Worm (Caenorhabditis elegans) whole organism, L4 larva: Measurements from ENCODE around the gene T14G8.3.

ENCODE experiments used
- F10B5.3 ChIP-seq: sonication (generic microtip); optimal IDR thresholded peaks from 2 replicates; lab custom pipeline; 2016; ENCODE audit warnings: mild to moderate bottlenecking, missing genetic modification characterization, missing compliant biosample characterization
- F44E2.7 ChIP-seq: fragments of 200-800 bp; sonication (Bioruptor generic); IDR thresholded peaks from 2 replicates; pipeline ENCODE4 v2.1.2; 2022; ENCODE audit warnings: missing genetic modification characterization, missing compliant biosample characterization
- Y105C5A.15 ChIP-seq: fragments of 200-800 bp; sonication (Bioruptor generic); IDR thresholded peaks from 2 replicates; pipeline ENCODE4 v1.3.6; 2022; ENCODE audit warnings: missing genetic modification characterization, missing compliant biosample characterization
- aha-1 ChIP-seq: fragments of 150-350 bp; peaks from one replicate; lab custom pipeline; 2014; ENCODE audit warnings: missing biosample characterization, missing genetic modification characterization
- ceh-20 ChIP-seq: fragments of 200-800 bp; sonication (Bioruptor generic); IDR thresholded peaks from 2 replicates; pipeline ENCODE4 v1.3.6; 2022; ENCODE audit warnings: missing genetic modification reagents, missing genetic modification characterization, missing compliant biosample characterization
- ceh-32 ChIP-seq: sonication (generic microtip); optimal IDR thresholded peaks from 2 replicates; lab custom pipeline; 2016; ENCODE audit warnings: mild to moderate bottlenecking, missing genetic modification characterization, missing compliant biosample characterization; ENCODE audit not compliant: poor library complexity
- cey-2 ChIP-seq: sonication (generic microtip); optimal IDR thresholded peaks from 3 replicates; lab custom pipeline; 2017; ENCODE audit warnings: missing genetic modification characterization, mild to moderate bottlenecking, missing compliant biosample characterization, antibody characterized with exemption, borderline replicate concordance; ENCODE audit not compliant: insufficient read depth
- daf-16 ChIP-seq, 3 experiments: sonication (generic microtip); optimal IDR thresholded peaks; 2 replicates each; lab custom pipeline; 2016 to 2017; ENCODE audit warnings: missing genetic modification characterization in 3 of 3, missing genetic modification reagents in 3 of 3, mild to moderate bottlenecking in 2 of 3, missing compliant biosample characterization in 2 of 3, missing biosample characterization in 1 of 3, moderate library complexity in 1 of 3
- daf-19 ChIP-seq: fragments of 200-800 bp; sonication (Bioruptor generic); conservative IDR thresholded peaks from 2 replicates; pipeline ENCODE4 v1.3.6; 2022; ENCODE audit warnings: missing genetic modification characterization, missing compliant biosample characterization
- daf-8 ChIP-seq: fragments of 200-800 bp; sonication (Bioruptor generic); IDR thresholded peaks from 2 replicates; pipeline ENCODE4 v1.3.6; 2022; ENCODE audit warnings: missing genetic modification characterization, missing compliant biosample characterization
- dmd-6 ChIP-seq: fragments of 200-800 bp; sonication (Bioruptor generic); IDR thresholded peaks from 2 replicates; pipeline ENCODE4 v1.3.6; 2022; ENCODE audit warnings: missing genetic modification reagents, missing genetic modification characterization, missing compliant biosample characterization
- duxl-1 ChIP-seq: sonication (generic microtip); optimal IDR thresholded peaks from 2 replicates; lab custom pipeline; 2016; ENCODE audit warnings: mild to moderate bottlenecking, missing genetic modification characterization, moderate library complexity, missing compliant biosample characterization; ENCODE audit not compliant: poor library complexity
- dve-1 ChIP-seq: sonication (generic microtip); optimal IDR thresholded peaks from 2 replicates; lab custom pipeline; 2017; ENCODE audit warnings: antibody characterized with exemption, mild to moderate bottlenecking, missing genetic modification characterization, missing compliant biosample characterization; ENCODE audit not compliant: insufficient read depth
- egl-43 ChIP-seq: fragments of 200-800 bp; sonication (Bioruptor generic); IDR thresholded peaks from 2 replicates; pipeline ENCODE4 v1.3.6; 2022; ENCODE audit warnings: missing genetic modification reagents, missing genetic modification characterization, missing compliant biosample characterization
- fos-1 ChIP-seq: fragments of 150-350 bp; optimal IDR thresholded peaks from 2 replicates; lab custom pipeline; 2014; ENCODE audit warnings: missing biosample characterization, missing genetic modification characterization
- hif-1 ChIP-seq, 2 experiments: sonication (generic microtip); optimal IDR thresholded peaks; 2 replicates each; lab custom pipeline; 2016 to 2017; ENCODE audit warnings: missing compliant biosample characterization in 2 of 2, missing genetic modification characterization in 2 of 2, missing genetic modification reagents in 2 of 2, missing genotype in 2 of 2, mild to moderate bottlenecking in 1 of 2
- hlh-11 ChIP-seq: fragments of 200-800 bp; sonication (Bioruptor generic); optimal IDR thresholded peaks from 2 replicates; lab custom pipeline; 2018; ENCODE audit warnings: mild to moderate bottlenecking, missing genetic modification characterization, missing compliant biosample characterization
- hlh-30 ChIP-seq: sonication (generic microtip); optimal IDR thresholded peaks from 2 replicates; lab custom pipeline; 2017; ENCODE audit warnings: antibody characterized with exemption, mild to moderate bottlenecking, missing genetic modification characterization, missing compliant biosample characterization; ENCODE audit not compliant: insufficient read depth
- hmg-1.1 ChIP-seq: fragments of 200-800 bp; sonication (Bioruptor generic); IDR thresholded peaks from 2 replicates; pipeline ENCODE4 v1.3.6; 2022; ENCODE audit warnings: missing genetic modification reagents, missing genetic modification characterization, missing compliant biosample characterization
- jun-1 ChIP-seq: fragments of 150-350 bp; optimal IDR thresholded peaks from 2 replicates; lab custom pipeline; 2014; ENCODE audit warnings: missing biosample characterization, missing genetic modification reagents, missing genetic modification characterization
- lin-1 ChIP-seq: fragments of 200-800 bp; sonication (Bioruptor generic); IDR thresholded peaks from 2 replicates; pipeline ENCODE4 v1.3.6; 2022; ENCODE audit warnings: missing genetic modification reagents, missing genetic modification characterization, missing compliant biosample characterization
- lin-13 ChIP-seq: fragments of 150-350 bp; optimal IDR thresholded peaks from 2 replicates; lab custom pipeline; 2014; ENCODE audit warnings: missing biosample characterization, missing genetic modification reagents, missing genetic modification characterization
- lin-38 ChIP-seq: fragments of 200-800 bp; sonication (Bioruptor generic); IDR thresholded peaks from 2 replicates; pipeline ENCODE4 v1.3.6; 2022; ENCODE audit warnings: missing genetic modification reagents, missing genetic modification characterization, missing compliant biosample characterization
- lir-3 ChIP-seq: sonication (generic microtip); optimal IDR thresholded peaks from 2 replicates; lab custom pipeline; 2016; ENCODE audit warnings: mild to moderate bottlenecking, missing genetic modification characterization, missing compliant biosample characterization
- lsy-2 ChIP-seq, 2 experiments: fragments of 150-350 bp in 1 of 2; sonication (generic microtip) in 1 of 2; optimal IDR thresholded peaks; 2 replicates each; lab custom pipeline; 2014 to 2017; ENCODE audit warnings: missing biosample characterization in 2 of 2, missing genetic modification characterization in 2 of 2
- mdl-1 ChIP-seq, 2 experiments: fragments of 150-350 bp in 1 of 2; sonication (generic microtip) in 1 of 2; optimal IDR thresholded peaks; 2 replicates each; lab custom pipeline; 2014 to 2017; ENCODE audit warnings: missing biosample characterization in 2 of 2, missing genetic modification characterization in 2 of 2
- mep-1 ChIP-seq: fragments of 150-350 bp; sonication (generic microtip); optimal IDR thresholded peaks from 3 replicates; lab custom pipeline; 2014; ENCODE audit warnings: missing biosample characterization, missing genetic modification characterization
- nhr-11 ChIP-seq: fragments of 150-350 bp; optimal IDR thresholded peaks from 2 replicates; lab custom pipeline; 2014; ENCODE audit warnings: missing biosample characterization, missing genetic modification characterization
- nhr-28 ChIP-seq: fragments of 150-350 bp; optimal IDR thresholded peaks from 2 replicates; lab custom pipeline; 2014; ENCODE audit warnings: missing biosample characterization, missing genetic modification characterization
- nhr-48 ChIP-seq: sonication (generic microtip); optimal IDR thresholded peaks from 2 replicates; lab custom pipeline; 2016; ENCODE audit warnings: mild to moderate bottlenecking, missing genetic modification characterization, missing compliant biosample characterization
- nhr-77 ChIP-seq: fragments of 150-350 bp; optimal IDR thresholded peaks from 2 replicates; lab custom pipeline; 2014; ENCODE audit warnings: missing biosample characterization, missing genetic modification characterization
- pqm-1 ChIP-seq: sonication (generic microtip); optimal IDR thresholded peaks from 2 replicates; lab custom pipeline; 2017; ENCODE audit warnings: missing biosample characterization, missing genetic modification characterization
- rbr-2 ChIP-seq: sonication (generic microtip); optimal IDR thresholded peaks from 2 replicates; lab custom pipeline; 2016; ENCODE audit warnings: missing genotype, missing genetic modification characterization, missing compliant biosample characterization
- saeg-2 ChIP-seq: fragments of 200-800 bp; sonication (Bioruptor generic); IDR thresholded peaks from 2 replicates; pipeline ENCODE4 v1.3.6; 2022; ENCODE audit warnings: missing genetic modification reagents, missing genetic modification characterization, missing compliant biosample characterization
- sdz-12 ChIP-seq: fragments of 200-800 bp; sonication (Bioruptor generic); optimal IDR thresholded peaks from 2 replicates; lab custom pipeline; 2018; ENCODE audit warnings: mild to moderate bottlenecking, missing genetic modification characterization, missing compliant biosample characterization
- snpc-4 ChIP-seq: fragments of 150-350 bp; optimal IDR thresholded peaks from 2 replicates; lab custom pipeline; 2014; ENCODE audit warnings: missing biosample characterization, missing genetic modification characterization
- unc-62 ChIP-seq, 3 experiments: fragments of 150-350 bp in 1 of 3; sonication (generic microtip); optimal IDR thresholded peaks in 2 of 3; peaks in 1 of 3; 1 replicate in 1 of 3; 2 replicates in 2 of 3; lab custom pipeline; 2014 to 2017; ENCODE audit warnings: missing biosample characterization in 3 of 3, missing genetic modification characterization in 3 of 3, missing genetic modification reagents in 3 of 3, missing genotype in 1 of 3
- zfp-2 ChIP-seq: sonication (generic microtip); optimal IDR thresholded peaks from 2 replicates; lab custom pipeline; 2016; ENCODE audit warnings: mild to moderate bottlenecking, missing genetic modification characterization, missing compliant biosample characterization
- zfp-3 ChIP-seq: fragments of 200-800 bp; sonication (Bioruptor generic); conservative IDR thresholded peaks from 2 replicates; pipeline ENCODE4 v1.3.6; 2022; ENCODE audit warnings: missing genetic modification reagents, missing genetic modification characterization, missing compliant biosample characterization
- ztf-7 ChIP-seq: fragments of 150-350 bp; optimal IDR thresholded peaks from 2 replicates; lab custom pipeline; 2014; ENCODE audit warnings: missing biosample characterization, missing genetic modification characterization

Gene T14G8.3

DNA sequence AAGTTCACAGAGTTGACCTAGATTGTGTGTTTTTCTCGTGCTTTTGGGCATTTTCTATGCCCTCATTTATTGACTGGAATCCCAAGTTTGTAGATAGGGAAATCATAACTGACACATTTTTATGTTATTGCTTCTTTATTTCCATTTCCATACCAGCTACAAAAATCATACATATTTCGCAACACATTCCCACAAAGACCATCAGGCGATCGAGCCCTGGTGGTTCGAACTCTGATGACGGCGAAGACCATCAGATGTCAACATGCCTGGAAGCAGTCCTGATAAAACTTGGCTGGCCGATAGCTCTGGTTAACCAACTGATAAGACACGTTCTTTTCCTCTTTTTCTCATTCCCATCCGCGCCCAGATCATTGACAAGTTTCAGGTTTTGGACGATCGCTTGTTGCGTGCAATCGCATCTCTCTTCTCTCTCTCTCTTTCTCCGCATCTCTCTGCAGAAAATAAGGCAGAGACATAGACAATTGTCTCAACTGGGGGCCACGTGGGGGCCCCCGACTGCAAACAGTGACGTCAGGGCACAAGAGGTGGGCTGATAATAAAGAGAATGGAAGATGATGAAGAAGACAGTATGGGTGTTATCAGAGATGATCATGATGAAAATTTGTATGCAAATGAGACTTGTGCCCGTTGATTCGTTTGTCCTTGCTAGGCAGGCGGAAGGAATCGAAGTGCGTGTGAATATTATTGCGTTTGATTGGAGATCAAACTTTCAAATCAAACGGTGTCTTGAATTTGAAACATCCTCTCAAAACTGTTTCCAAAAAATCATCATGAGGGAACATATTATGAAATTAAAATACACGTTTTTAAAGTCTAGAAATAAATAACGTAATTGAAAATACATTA is 11.2 kb downstream of the T14G8.3 start (continued):
- TF ChIP-seq cey-2 (tag; lab: Kevin White, UChicago) (peak; percentile 80), lir-3 (tag; lab: Kevin White, UChicago) (no peak), ceh-20 (peak; percentile 60), zfp-2 (no peak), lin-38 (peak; percentile 55), lin-13 (peak; percentile 73), daf-19 (GFP tag; lab: Robert Waterston, UW) (no peak)

DNA sequence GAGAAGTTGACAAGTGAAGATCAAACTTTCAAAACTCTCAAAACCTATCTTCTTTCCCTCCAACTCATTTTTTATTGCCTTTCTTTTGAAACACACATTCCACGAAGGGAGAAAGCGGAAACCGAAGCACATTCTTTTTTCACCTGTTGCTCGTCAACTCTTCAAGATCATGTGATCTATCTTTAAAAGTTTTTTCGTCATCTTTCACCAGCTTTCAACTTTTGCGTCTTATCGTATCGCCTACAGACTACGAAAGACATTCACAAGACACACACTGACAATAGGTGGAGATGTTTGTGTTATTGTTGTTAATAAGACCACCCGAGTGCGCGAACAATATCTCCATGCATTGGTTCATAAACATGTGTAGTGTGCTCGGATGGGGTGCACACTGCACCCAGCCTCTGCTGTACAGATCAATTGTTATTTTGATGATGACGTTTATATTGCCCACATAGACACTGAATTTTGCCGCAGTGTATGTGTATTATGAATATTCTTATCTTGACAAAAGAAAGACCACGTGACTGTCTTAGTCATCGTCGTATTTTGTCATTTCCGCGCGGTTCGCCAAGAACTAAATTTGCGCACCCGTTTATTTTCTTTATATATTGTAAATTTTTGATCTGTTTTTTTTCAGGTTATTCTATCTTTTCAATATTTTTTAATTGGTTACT is 12.8 kb downstream of the T14G8.3 start:
- no peak for TF ChIP-seq snpc-4 (tag; lab: Kevin White, UChicago)
- no peak for TF ChIP-seq saeg-2 (GFP tag; lab: Robert Waterston, UW)
- TF ChIP-seq unc-62 (GFP tag; optimal IDR thresholded peaks at IDR 0.05 in 1 of 2; lab: Kevin White, UChicago) = peak in 1 of 2 experiments; percentile 42
- TF ChIP-seq unc-62 (tag; optimal IDR thresholded peaks at IDR 0.05; lab: Kevin White, UChicago) = no peak
- TF ChIP-seq jun-1 (tag; lab: Kevin White, UChicago) = peak; percentile 35
- TF ChIP-seq hlh-11 = peak; percentile 77
- no peak for TF ChIP-seq duxl-1 (tag; lab: Kevin White, UChicago)
- peak; percentile 76 for TF ChIP-seq nhr-48 (tag; lab: Kevin White, UChicago)
- peak; percentile 34; the same call in 1 of the 2 replicates for TF ChIP-seq hmg-1.1 (GFP tag; lab: Robert Waterston, UW)
- TF ChIP-seq daf-16 (GFP tag; optimal IDR thresholded peaks at IDR 0.05; lab: Kevin White, UChicago) = no peak
- TF ChIP-seq daf-16 (tag; optimal IDR thresholded peaks at IDR 0.05; lab: Kevin White, UChicago) = peak; percentile 16
- TF ChIP-seq daf-8 (GFP tag; lab: Robert Waterston, UW) = no peak
- no peak for TF ChIP-seq F44E2.7 (GFP tag; lab: Robert Waterston, UW)
- TF ChIP-seq lin-1 (GFP tag; lab: Robert Waterston, UW) = peak; percentile 36; the same call in 1 of the 2 replicates
- TF ChIP-seq rbr-2 = no peak
- peak; percentile 68 for TF ChIP-seq hlh-30
- TF ChIP-seq hif-1 (tag; optimal IDR thresholded peaks at IDR 0.05; lab: Kevin White, UChicago) = peak in 1 of 2 experiments; percentile 34
- TF ChIP-seq egl-43 (GFP tag; lab: Robert Waterston, UW) = no peak
- peak; percentile 81 for TF ChIP-seq dmd-6 (GFP tag; lab: Robert Waterston, UW)
- no peak for TF ChIP-seq F10B5.3 (tag; lab: Kevin White, UChicago)
- TF ChIP-seq aha-1 (tag; lab: Kevin White, UChicago) = peak; percentile 78
- peak; percentile 0 for TF ChIP-seq mep-1
- TF ChIP-seq nhr-77 (tag; lab: Kevin White, UChicago) = peak; percentile 9
- peak; percentile 14 for TF ChIP-seq fos-1 (tag; lab: Kevin White, UChicago)
- peak; percentile 65 for TF ChIP-seq nhr-11
- TF ChIP-seq zfp-3 (GFP tag; lab: Robert Waterston, UW) = no peak
- TF ChIP-seq nhr-28 (tag; lab: Kevin White, UChicago) = peak; percentile 98
- peak in 1 of 2 experiments; percentile 33 for TF ChIP-seq lsy-2 (tag; optimal IDR thresholded peaks at IDR 0.05; lab: Kevin White, UChicago)
- TF ChIP-seq sdz-12 = no peak
- peak; percentile 54 for TF ChIP-seq dve-1 (tag; lab: Kevin White, UChicago)
- no peak for TF ChIP-seq ceh-32 (tag; lab: Kevin White, UChicago)
- no peak for TF ChIP-seq Y105C5A.15 (GFP tag; lab: Robert Waterston, UW)
- TF ChIP-seq ztf-7 = peak; percentile 19
- no peak for TF ChIP-seq daf-19 (GFP tag; lab: Robert Waterston, UW)
- TF ChIP-seq mdl-1 (tag; optimal IDR thresholded peaks at IDR 0.05; lab: Kevin White, UChicago) = peak in 1 of 2 experiments; percentile 70
- TF ChIP-seq pqm-1 (tag; lab: Kevin White, UChicago) = peak; percentile 67
- TF ChIP-seq, all 104 proteins: peak for 21
